Fruit fly (Drosophila melanogaster) whole organism, embryonic: Measurements from ENCODE around the gene CG18301.

Experiments used
- Awh ChIP-seq: fragments of 200-800 bp; sonication (Bioruptor generic); IDR thresholded peaks from 2 replicates; pipeline ENCODE4, ENCODE4 v1.3.6; 2022; ENCODE audit warnings: missing biosample characterization, missing genetic modification characterization
- Blimp-1 ChIP-seq: fragments of 200-800 bp; sonication (Bioruptor generic); optimal IDR thresholded peaks from 3 replicates; lab custom pipeline; 2018; ENCODE audit warnings: missing biosample characterization, missing genetic modification characterization, mild to moderate bottlenecking, moderate library complexity, missing genetic modification reagents
- CG10959 ChIP-seq: fragments of 200-800 bp; sonication (Bioruptor generic); IDR thresholded peaks from 2 replicates; pipeline ENCODE4 v1.3.6; 2022; ENCODE audit warnings: missing biosample characterization, missing genetic modification characterization
- CG11560 ChIP-seq: fragments of 200-800 bp; sonication (Bioruptor generic); IDR thresholded peaks from 3 replicates; pipeline ENCODE4 v1.3.6; 2022; ENCODE audit warnings: missing biosample characterization, missing genetic modification characterization
- CG12236 ChIP-seq: fragments of 200-800 bp; sonication (Bioruptor generic); optimal IDR thresholded peaks from 2 replicates; lab custom pipeline; 2016; ENCODE audit warnings: missing biosample characterization, missing genetic modification characterization
- CG15601 ChIP-seq: fragments of 200-800 bp; sonication (Bioruptor generic); optimal IDR thresholded peaks from 3 replicates; lab custom pipeline; 2019; ENCODE audit warnings: missing biosample characterization, mild to moderate bottlenecking, missing genetic modification characterization, moderate library complexity
- CG15696 ChIP-seq: fragments of 200-800 bp; sonication (Bioruptor generic); optimal IDR thresholded peaks from 2 replicates; lab custom pipeline; 2019; ENCODE audit warnings: missing biosample characterization, mild to moderate bottlenecking, missing genetic modification characterization, moderate library complexity
- CG1603 ChIP-seq: fragments of 200-800 bp; sonication (Bioruptor generic); optimal IDR thresholded peaks from 2 replicates; lab custom pipeline; 2019; ENCODE audit warnings: missing biosample characterization, mild to moderate bottlenecking, missing genetic modification characterization, moderate library complexity
- CG1647 ChIP-seq: fragments of 200-800 bp; sonication (Bioruptor generic); optimal IDR thresholded peaks from 3 replicates; lab custom pipeline; 2016; ENCODE audit warnings: missing biosample characterization, missing genetic modification characterization
- CG17328 ChIP-seq: fragments of 200-800 bp; sonication (Bioruptor generic); IDR thresholded peaks from 2 replicates; pipeline ENCODE4 v1.3.6; 2022; ENCODE audit warnings: missing biosample characterization, missing genetic modification characterization
- CG17612 ChIP-seq: fragments of 200-800 bp; sonication (Bioruptor generic); IDR thresholded peaks from 2 replicates; pipeline ENCODE4 v1.3.6; 2022; ENCODE audit warnings: missing biosample characterization, missing genetic modification characterization
- CG30403 ChIP-seq: fragments of 200-800 bp; sonication (Bioruptor generic); optimal IDR thresholded peaks from 3 replicates; lab custom pipeline; 2016; ENCODE audit warnings: missing biosample characterization, missing genetic modification characterization
- CG3407 ChIP-seq: fragments of 200-800 bp; sonication (Bioruptor generic); optimal IDR thresholded peaks from 2 replicates; lab custom pipeline; 2018; ENCODE audit warnings: missing biosample characterization, mild to moderate bottlenecking, missing genetic modification characterization
- CG34422 ChIP-seq: fragments of 200-800 bp; sonication (Bioruptor generic); IDR thresholded peaks from 3 replicates; pipeline ENCODE4 v1.3.6; 2022; ENCODE audit warnings: missing biosample characterization, missing genetic modification characterization
- CG3838 ChIP-seq: fragments of 200-800 bp; sonication (Bioruptor generic); optimal IDR thresholded peaks from 3 replicates; lab custom pipeline; 2016; ENCODE audit warnings: missing biosample characterization, missing genetic modification characterization
- CG3847 ChIP-seq: fragments of 200-800 bp; sonication (Bioruptor generic); IDR thresholded peaks from 2 replicates; pipeline ENCODE4 v1.3.6; 2022; ENCODE audit warnings: missing biosample characterization, missing genetic modification characterization
- CG4282 ChIP-seq: fragments of 200-800 bp; sonication (Bioruptor generic); optimal IDR thresholded peaks from 2 replicates; lab custom pipeline; 2016; ENCODE audit warnings: missing biosample characterization, missing genetic modification characterization
- CG4617 ChIP-seq: fragments of 200-800 bp; sonication (Bioruptor generic); optimal IDR thresholded peaks from 3 replicates; lab custom pipeline; 2016; ENCODE audit warnings: missing biosample characterization, missing genetic modification characterization, borderline replicate concordance
- CG8765 ChIP-seq: fragments of 200-800 bp; sonication (Bioruptor generic); IDR thresholded peaks from 2 replicates; pipeline ENCODE4 v1.3.6; 2022; ENCODE audit warnings: missing biosample characterization, missing genetic modification characterization
- CG9215 ChIP-seq: fragments of 200-800 bp; sonication (Bioruptor generic); IDR thresholded peaks from 2 replicates; pipeline ENCODE4 v1.3.6; 2022; ENCODE audit warnings: missing biosample characterization, missing genetic modification characterization
- D19B ChIP-seq: fragments of 200-800 bp; sonication (Bioruptor generic); optimal IDR thresholded peaks from 2 replicates; lab custom pipeline; 2017; ENCODE audit warnings: missing biosample characterization, mild to moderate bottlenecking, missing genetic modification characterization
- Fer2 ChIP-seq: fragments of 200-800 bp; sonication (Bioruptor generic); optimal IDR thresholded peaks from 2 replicates; lab custom pipeline; 2018; ENCODE audit warnings: missing biosample characterization, mild to moderate bottlenecking, missing genetic modification characterization, moderate library complexity
- HmgD ChIP-seq: fragments of 200-800 bp; sonication (Bioruptor generic); optimal IDR thresholded peaks from 3 replicates; lab custom pipeline; 2016; ENCODE audit warnings: missing biosample characterization, missing genetic modification characterization
- Hr3 ChIP-seq: fragments of 200-800 bp; sonication (Bioruptor generic); optimal IDR thresholded peaks from 3 replicates; lab custom pipeline; 2016; ENCODE audit warnings: missing biosample characterization, missing genetic modification characterization
- MTF-1 ChIP-seq: fragments of 200-800 bp; sonication (Bioruptor generic); optimal IDR thresholded peaks from 2 replicates; lab custom pipeline; 2018; ENCODE audit warnings: missing biosample characterization, mild to moderate bottlenecking, missing genetic modification characterization, borderline replicate concordance
- Med ChIP-seq: fragments of 200-800 bp; sonication (Bioruptor generic); peaks from one replicate; lab custom pipeline; 2016; ENCODE audit warnings: missing biosample characterization, missing genetic modification characterization, mild to moderate bottlenecking, inconsistent platforms, moderate library complexity
- Meics ChIP-seq: fragments of 200-800 bp; sonication (Bioruptor generic); optimal IDR thresholded peaks from 2 replicates; lab custom pipeline; 2017; ENCODE audit warnings: missing biosample characterization, mild to moderate bottlenecking, missing genetic modification characterization
- NC2α ChIP-seq: fragments of 200-800 bp; sonication (Bioruptor generic); optimal IDR thresholded peaks from 2 replicates; lab custom pipeline; 2016; ENCODE audit warnings: missing biosample characterization, missing genetic modification characterization
- NC2β ChIP-seq: fragments of 200-800 bp; sonication (Bioruptor generic); optimal IDR thresholded peaks from 2 replicates; lab custom pipeline; 2016; ENCODE audit warnings: missing biosample characterization, missing genetic modification characterization
- NFAT ChIP-seq: fragments of 200-800 bp; sonication (Bioruptor generic); IDR thresholded peaks from 2 replicates; pipeline ENCODE4 v1.3.6; 2022; ENCODE audit warnings: missing biosample characterization, missing genetic modification characterization
- NfI ChIP-seq: fragments of 200-800 bp; sonication (Bioruptor generic); optimal IDR thresholded peaks from 3 replicates; lab custom pipeline; 2018; ENCODE audit warnings: missing biosample characterization, mild to moderate bottlenecking, missing genetic modification characterization, moderate library complexity
- Pdp1 ChIP-seq, 2 experiments: fragments of 200-800 bp; sonication (Bioruptor generic); optimal IDR thresholded peaks; 3 replicates each; lab custom pipeline; 2016; ENCODE audit warnings: missing biosample characterization in 2 of 2, missing genetic modification characterization in 2 of 2, mild to moderate bottlenecking in 1 of 2, moderate library complexity in 1 of 2
- Sin3A ChIP-seq: fragments of >200 bp; optimal IDR thresholded peaks from 2 replicates; lab custom pipeline; 2018
- Sry-β ChIP-seq: fragments of 200-800 bp; sonication (Bioruptor generic); optimal IDR thresholded peaks from 2 replicates; lab custom pipeline; 2018; ENCODE audit warnings: missing biosample characterization, mild to moderate bottlenecking, missing genetic modification characterization, moderate library complexity
- Taf1 ChIP-seq: fragments of 200-800 bp; sonication (Bioruptor generic); IDR thresholded peaks from 2 replicates; pipeline ENCODE4 v1.3.6; 2022; ENCODE audit warnings: missing biosample characterization, missing genetic modification characterization
- chinmo ChIP-seq: fragments of 200-800 bp; sonication (Bioruptor generic); IDR thresholded peaks from 4 replicates; pipeline ENCODE4 v1.3.6; 2022; ENCODE audit warnings: missing biosample characterization, missing genetic modification characterization; ENCODE audit not compliant: partially characterized antibody
- gcm ChIP-seq: fragments of 200-800 bp; sonication (Bioruptor generic); optimal IDR thresholded peaks from 2 replicates; lab custom pipeline; 2019; ENCODE audit warnings: missing biosample characterization, mild to moderate bottlenecking, missing genetic modification characterization, moderate library complexity
- gem ChIP-seq: fragments of 200-800 bp; sonication (Bioruptor generic); optimal IDR thresholded peaks from 2 replicates; lab custom pipeline; 2019; ENCODE audit warnings: missing biosample characterization, mild to moderate bottlenecking, missing genetic modification characterization, moderate library complexity
- grn ChIP-seq: fragments of 200-800 bp; sonication (Bioruptor generic); optimal IDR thresholded peaks from 3 replicates; lab custom pipeline; 2017; ENCODE audit warnings: missing biosample characterization, missing genetic modification characterization
- gro ChIP-seq: fragments of 200-800 bp; sonication (Bioruptor generic); optimal IDR thresholded peaks from 2 replicates; lab custom pipeline; 2016; ENCODE audit warnings: missing biosample characterization, missing genetic modification characterization
- lov ChIP-seq, 2 experiments: fragments of 200-800 bp in 1 of 2; fragments of >200 bp in 1 of 2; sonication (Bioruptor generic) in 1 of 2; IDR thresholded peaks in 1 of 2; optimal IDR thresholded peaks in 1 of 2; 2 replicates in 1 of 2; 3 replicates in 1 of 2; pipeline versions ENCODE4 v1.3.6 to Lab custom; 2017 to 2022; ENCODE audit warnings: missing biosample characterization in 1 of 2, missing genetic modification characterization in 1 of 2
- pfk ChIP-seq: fragments of 200-800 bp; sonication (Bioruptor generic); optimal IDR thresholded peaks from 2 replicates; lab custom pipeline; 2018; ENCODE audit warnings: missing biosample characterization, mild to moderate bottlenecking, missing genetic modification characterization, moderate library complexity
- sens ChIP-seq: fragments of 200-800 bp; sonication (Bioruptor generic); peaks from one replicate; lab custom pipeline; 2016; ENCODE audit warnings: missing biosample characterization, missing genetic modification characterization
- twi ChIP-seq: fragments of 200-800 bp; optimal IDR thresholded peaks from 2 replicates; lab custom pipeline; 2019; ENCODE audit warnings: missing biosample characterization, mild to moderate bottlenecking, missing genetic modification characterization, moderate library complexity
- vvl ChIP-seq: fragments of 200-800 bp; sonication (Bioruptor generic); IDR thresholded peaks from 2 replicates; pipeline ENCODE4 v1.3.6; 2022; ENCODE audit warnings: missing biosample characterization, missing genetic modification characterization
- wek ChIP-seq: fragments of 200-800 bp; sonication (Bioruptor generic); optimal IDR thresholded peaks from 3 replicates; lab custom pipeline; 2018; ENCODE audit warnings: missing biosample characterization, mild to moderate bottlenecking, missing genetic modification characterization, moderate library complexity
- z ChIP-seq: fragments of 200-800 bp; sonication (Bioruptor generic); IDR thresholded peaks from 3 replicates; pipeline ENCODE4 v1.3.6; 2022; ENCODE audit warnings: missing biosample characterization, missing genetic modification characterization

The CG18301 gene

DNA sequence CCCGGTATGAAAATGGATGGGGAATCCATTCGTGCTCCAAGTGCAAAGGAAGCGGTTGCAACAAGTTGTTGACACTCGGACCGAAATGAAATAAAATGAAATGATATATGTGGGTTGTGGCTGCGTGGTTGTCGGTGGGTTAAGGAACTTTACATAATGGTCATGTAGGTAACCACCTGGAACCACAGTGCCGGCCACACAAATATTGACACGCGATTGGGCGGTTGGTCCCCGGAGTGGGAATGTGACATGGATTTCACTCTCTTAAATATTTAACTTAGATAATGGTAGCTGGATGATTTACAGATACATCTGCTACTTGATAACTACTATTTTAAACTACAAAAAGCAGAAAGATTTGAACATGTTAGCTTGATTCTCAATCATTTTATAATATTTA lies 26.7 kb upstream of the CG18301 start (continued):
- TF ChIP-seq gcm (GFP tag; lab: Kevin White, UChicago) (peak; percentile 8), Pdp1 (GFP tag; optimal IDR thresholded peaks at IDR 0.05; lab: Kevin White, UChicago) (peak in 1 of 2 experiments; percentile 56), lov (optimal IDR thresholded peaks at IDR 0.05; lab: Kevin White, UChicago) (no peak), lov (GFP tag; IDR thresholded peaks at IDR 0.05; lab: Robert Waterston, UW) (0 out of 3 replicates have a peak, but pooled peaks have one; percentile 9), CG15696 (tag; lab: Kevin White, UChicago) (peak; percentile 81), twi (tag; lab: Kevin White, UChicago) (peak; percentile 52), CG1647 (peak; percentile 3), CG1603 (tag; lab: Kevin White, UChicago) (peak; percentile 40), CG12236 (GFP tag; lab: Kevin White, UChicago) (peak; percentile 23), wek (GFP tag; lab: Kevin White, UChicago) (peak; percentile 46), MTF-1 (peak; percentile 65), CG15601 (tag; lab: Kevin White, UChicago) (peak; percentile 63), Med (peak; percentile 75), Sry-β (GFP tag; lab: Kevin White, UChicago) (no peak), CG9215 (GFP tag; lab: Robert Waterston, UW) (no peak), NfI (GFP tag; lab: Kevin White, UChicago) (no peak), CG3407 (GFP tag; lab: Kevin White, UChicago) (peak; percentile 48)

DNA sequence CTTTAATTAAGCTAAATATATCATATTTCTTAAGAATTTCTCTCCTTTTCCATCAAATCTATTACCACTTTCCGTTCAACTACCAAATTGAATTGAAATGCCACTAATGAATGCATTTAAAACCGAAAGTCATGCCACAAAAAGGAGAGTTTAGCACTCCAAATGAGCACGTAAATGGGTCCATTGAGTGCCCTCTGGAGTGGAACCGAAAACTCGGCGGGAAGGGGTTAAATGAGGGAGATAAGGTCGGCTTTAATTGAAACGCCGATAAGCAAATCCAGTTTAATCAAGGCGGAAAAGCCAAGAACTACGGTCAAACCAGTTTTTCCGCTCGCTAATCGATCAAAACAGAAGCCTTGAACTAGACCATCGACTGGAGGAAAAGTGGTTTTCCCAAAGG lies 26.3 kb upstream of the CG18301 start:
- TF ChIP-seq gem (tag; lab: Kevin White, UChicago) (peak; percentile 5), CG17612 (GFP tag; lab: Robert Waterston, UW) (no peak), CG3838 (GFP tag; lab: Kevin White, UChicago) (no peak), CG8765 (GFP tag; lab: Robert Waterston, UW) (no peak), Blimp-1 (GFP tag; lab: Kevin White, UChicago) (peak; percentile 60), chinmo (GFP tag; lab: Robert Waterston, UW) (0 out of 4 replicates have a peak, but pooled peaks have one; percentile 17), sens (GFP tag; lab: Kevin White, UChicago) (peak; percentile 46), grn (GFP tag; lab: Kevin White, UChicago) (peak; percentile 33), z (GFP tag; lab: Robert Waterston, UW) (peak; percentile 82), Awh (GFP tag; lab: Robert Waterston, UW) (peak; percentile 76), CG15601 (tag; lab: Kevin White, UChicago) (peak; percentile 57)

DNA sequence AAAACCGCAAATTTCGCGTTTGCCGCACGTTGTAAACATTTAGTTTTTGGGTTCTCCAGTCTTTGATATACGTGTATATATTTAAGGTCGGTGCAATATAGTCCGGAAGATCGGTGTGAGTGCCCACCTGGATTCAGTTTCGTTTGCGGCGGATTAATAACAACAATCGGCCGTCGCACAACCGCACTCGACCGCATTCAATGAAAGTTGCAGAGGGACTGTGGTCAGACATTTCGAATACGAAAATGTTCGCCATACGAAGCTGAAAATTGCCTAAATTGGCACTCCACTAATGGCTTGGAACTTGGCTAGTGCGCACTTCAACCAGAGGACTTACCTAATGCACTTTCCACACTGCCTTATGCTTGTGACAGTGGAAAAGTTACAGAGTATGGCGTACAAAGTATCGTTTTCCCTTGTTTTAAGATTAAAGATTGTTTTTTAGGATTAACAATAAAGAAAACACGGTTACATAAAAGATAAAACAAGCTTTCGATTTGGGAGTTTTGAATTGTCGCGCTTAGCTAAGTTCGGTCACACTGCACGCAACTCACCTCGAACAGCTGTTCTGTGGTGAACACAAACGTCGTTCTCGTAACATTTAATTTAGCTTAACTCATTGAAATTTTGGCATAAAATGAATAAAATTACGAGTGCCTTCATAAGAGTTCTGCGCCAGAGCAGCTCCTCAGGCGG lies 24.9 kb upstream of the CG18301 start, which contains the start of the genes Myo31DF and CG6094:
Gene Myo31DF, minus strand, starts transcription at position 223 of the 696 bp plus-strand sequence.
Gene CG6094, plus strand, starts transcription at position 525 of the 696 bp plus-strand sequence.
- TF ChIP-seq Taf1 (GFP tag; lab: Robert Waterston, UW) (no peak), vvl (peak; percentile 44), Fer2 (no peak), HmgD (GFP tag; lab: Kevin White, UChicago) (peak; percentile 56), D19B (GFP tag; lab: Kevin White, UChicago) (no peak), CG4617 (GFP tag; lab: Kevin White, UChicago) (peak; percentile 7), gro (GFP tag; lab: Kevin White, UChicago) (peak; percentile 38), CG11560 (tag; lab: Robert Waterston, UW) (no peak), NfI (GFP tag; lab: Kevin White, UChicago) (peak; percentile 27), Meics (GFP tag; lab: Kevin White, UChicago) (no peak), CG17328 (0 out of 2 replicates have a peak, but pooled peaks have one; percentile 29), Sin3A (lab: Kevin White, UChicago) (peak; percentile 98), CG34422 (GFP tag; lab: Robert Waterston, UW) (peak; percentile 81; the same call in 1 of the 3 replicates), Hr3 (GFP tag; lab: Kevin White, UChicago) (no peak), NC2α (GFP tag; lab: Kevin White, UChicago) (no peak), pfk (GFP tag; lab: Kevin White, UChicago) (no peak), NC2β (GFP tag; lab: Kevin White, UChicago) (peak; percentile 39), CG10959 (no peak), CG30403 (GFP tag; lab: Kevin White, UChicago) (no peak), NFAT (GFP tag; lab: Robert Waterston, UW) (peak; percentile 49; the same call in 1 of the 2 replicates), CG3847 (GFP tag; lab: Robert Waterston, UW) (peak; percentile 59), CG4282 (no peak)
